Fruit fly (Drosophila melanogaster) whole organism, embryonic: ENCODE measurements around the gene Sfp38D.

Source experiments
- CG12155 ChIP-seq: fragments of 200-800 bp; sonication (Bioruptor generic); optimal IDR thresholded peaks from 3 replicates; lab custom pipeline; 2016; ENCODE audit warnings: missing biosample characterization, missing genetic modification characterization
- CG13775 ChIP-seq: fragments of 200-800 bp; sonication (Bioruptor generic); optimal IDR thresholded peaks from 3 replicates; lab custom pipeline; 2017; ENCODE audit warnings: missing biosample characterization, mild to moderate bottlenecking, missing genetic modification characterization
- CG4730 ChIP-seq: fragments of 200-800 bp; sonication (Bioruptor generic); IDR thresholded peaks from 2 replicates; pipeline ENCODE4 v1.3.6; 2022; ENCODE audit warnings: missing biosample characterization, missing genetic modification characterization
- E2f2 ChIP-seq: fragments of 200-800 bp; sonication (Bioruptor generic); IDR thresholded peaks from 2 replicates; pipeline ENCODE4 v1.3.6; 2022; ENCODE audit warnings: missing biosample characterization, missing genetic modification characterization
- Gug ChIP-seq: fragments of 200-800 bp; sonication (Bioruptor generic); IDR thresholded peaks from 4 replicates; pipeline ENCODE4 v1.3.6; 2022; ENCODE audit warnings: missing biosample characterization, missing genetic modification characterization
- cad ChIP-seq: fragments of >200 bp; optimal IDR thresholded peaks from 2 replicates; lab custom pipeline; 2017; ENCODE audit warnings: missing biosample characterization, missing genetic modification characterization
- dpn ChIP-seq, 2 experiments: fragments of 200-800 bp; sonication (Bioruptor generic); optimal IDR thresholded peaks; 3 replicates each; lab custom pipeline; 2016; ENCODE audit warnings: missing biosample characterization in 2 of 2, missing genetic modification characterization in 2 of 2
- gcm ChIP-seq: fragments of 200-800 bp; sonication (Bioruptor generic); optimal IDR thresholded peaks from 2 replicates; lab custom pipeline; 2019; ENCODE audit warnings: missing biosample characterization, mild to moderate bottlenecking, missing genetic modification characterization, moderate library complexity
- jumu ChIP-seq: fragments of 200-800 bp; sonication (Bioruptor generic); optimal IDR thresholded peaks from 3 replicates; lab custom pipeline; 2016; ENCODE audit warnings: missing biosample characterization, missing genetic modification characterization
- psq ChIP-seq: fragments of 200-800 bp; sonication (Bioruptor generic); optimal IDR thresholded peaks from 2 replicates; lab custom pipeline; 2017; ENCODE audit warnings: missing biosample characterization, missing genetic modification characterization
- slou ChIP-seq: fragments of 200-800 bp; sonication (Bioruptor generic); optimal IDR thresholded peaks from 3 replicates; lab custom pipeline; 2016; ENCODE audit warnings: missing biosample characterization, missing genetic modification characterization

DNA sequence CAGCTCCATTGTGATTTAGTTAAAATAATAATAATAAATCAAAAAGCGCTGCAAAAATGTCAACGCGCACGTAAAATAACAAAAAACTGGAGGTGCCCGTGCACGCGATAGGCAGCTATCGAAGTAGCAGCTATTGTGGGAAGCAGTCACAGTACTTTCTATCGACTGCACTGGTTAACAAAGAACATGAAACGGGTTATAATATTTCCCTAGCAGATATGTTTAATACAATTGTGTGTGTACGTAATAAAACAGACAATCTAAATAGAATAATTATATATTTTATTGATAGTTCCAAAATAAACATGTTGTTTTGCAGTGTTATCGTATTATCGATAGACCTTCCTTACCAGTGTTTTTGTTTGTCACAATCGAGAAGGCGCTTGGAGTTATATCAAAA is 35.2 kb downstream of the Sfp38D start, which contains the start of the genes CG31678 and IKKepsilon:
- TF ChIP-seq dpn (GFP tag; optimal IDR thresholded peaks at IDR 0.05; lab: Kevin White, UChicago) (peak in 1 of 2 experiments; percentile 54), E2f2 (peak; percentile 49), CG12155 (GFP tag; lab: Kevin White, UChicago) (peak; percentile 6), CG4730 (GFP tag; lab: Robert Waterston, UW) (no peak), psq (GFP tag; lab: Kevin White, UChicago) (no peak), slou (GFP tag; lab: Kevin White, UChicago) (no peak), Gug (GFP tag; lab: Robert Waterston, UW) (peak; percentile 33; the same call in 1 of the 4 replicates), gcm (no peak), cad (GFP tag; lab: Kevin White, UChicago) (no peak), CG13775 (GFP tag; lab: Kevin White, UChicago) (peak; percentile 6), jumu (GFP tag; lab: Kevin White, UChicago) (no peak)
